Worm (Caenorhabditis elegans) whole organism, young adult: ENCODE measurements around the gene bath-33.
"Not testable (repeated sequence)": the region's sequence is repeated elsewhere in the genome, so short reads cannot be mapped to it uniquely, and the experiment has no call there.

ENCODE experiments used
- Y95B8A.8 ChIP-seq: fragments of 200-800 bp; sonication (Bioruptor generic); IDR thresholded peaks from 2 replicates; pipeline ENCODE4 v1.3.6; 2022; ENCODE audit warnings: missing genetic modification reagents, missing genetic modification characterization, missing compliant biosample characterization
- rpc-1 ChIP-seq, 2 experiments: fragments of 150-350 bp in 1 of 2; sonication (generic microtip) in 1 of 2; optimal IDR thresholded peaks; 2 replicates each; lab custom pipeline; 2014 to 2018; ENCODE audit warnings: missing biosample characterization in 1 of 2, missing genetic modification characterization in 1 of 2, missing genetic modification reagents in 1 of 2, missing genotype in 1 of 2
- unc-130 ChIP-seq: sonication (generic microtip); optimal IDR thresholded peaks from 2 replicates; lab custom pipeline; 2016; ENCODE audit warnings: missing genetic modification reagents, missing genetic modification characterization, missing compliant biosample characterization

The bath-33 gene

ce11 chrII:1556217-1556616 lies 49.8 kb downstream of the bath-33 start, which contains the start of the genes fbxb-54 and fbxb-50:
Gene fbxb-54, minus strand, starts transcription at chrII:1556317.
Gene fbxb-50, plus strand, starts transcription at chrII:1556443.
- not testable (repeated sequence) for TF ChIP-seq unc-130 (GFP tag; lab: Kevin White, UChicago); Y95B8A.8; rpc-1 (optimal IDR thresholded peaks at IDR 0.05; lab: Kevin White, UChicago); rpc-1 (tag; optimal IDR thresholded peaks at IDR 0.05; lab: Kevin White, UChicago)
- TF ChIP-seq, all 124 proteins: peak for 0; not testable (repeated sequence) for 124
